Fruit fly (Drosophila melanogaster) whole organism, embryonic: ENCODE measurements around the gene kud.
A peak's percentile ranks its signal among the peaks of the same experiment; 100 is the strongest.

Experiments used
- Antp ChIP-seq: fragments of 200-800 bp; sonication (Bioruptor generic); optimal IDR thresholded peaks from 3 replicates; lab custom pipeline; 2016; ENCODE audit warnings: missing biosample characterization, missing genetic modification characterization
- BEAF-32 ChIP-seq: fragments of 200-800 bp; sonication (Bioruptor generic); optimal IDR thresholded peaks from 3 replicates; lab custom pipeline; 2017; ENCODE audit warnings: missing biosample characterization, missing genetic modification characterization, mild to moderate bottlenecking, moderate library complexity, missing genetic modification reagents
- CG10147 ChIP-seq: fragments of 200-800 bp; sonication (Bioruptor generic); optimal IDR thresholded peaks from 2 replicates; lab custom pipeline; 2019; ENCODE audit warnings: missing biosample characterization, mild to moderate bottlenecking, missing genetic modification characterization, moderate library complexity
- CG10543 ChIP-seq: fragments of 200-800 bp; sonication (Bioruptor generic); optimal IDR thresholded peaks from 3 replicates; lab custom pipeline; 2017; ENCODE audit warnings: missing biosample characterization, mild to moderate bottlenecking, missing genetic modification characterization, moderate library complexity
- CG11695 ChIP-seq: fragments of 200-800 bp; sonication (Bioruptor generic); IDR thresholded peaks from 3 replicates; pipeline ENCODE4 v1.3.6; 2022; ENCODE audit warnings: missing biosample characterization, missing genetic modification characterization
- CG13287 ChIP-seq: fragments of 200-800 bp; sonication (Bioruptor generic); IDR thresholded peaks from 2 replicates; pipeline ENCODE4 v1.3.6; 2022; ENCODE audit warnings: missing biosample characterization, missing genetic modification characterization; ENCODE audit not compliant: partially characterized antibody
- CG14050 ChIP-seq: fragments of 200-800 bp; sonication (Bioruptor generic); IDR thresholded peaks from 3 replicates; pipeline ENCODE4 v1.3.6; 2022; ENCODE audit warnings: missing biosample characterization, missing genetic modification characterization
- CG15011 ChIP-seq: fragments of 200-800 bp; sonication (Bioruptor generic); optimal IDR thresholded peaks from 3 replicates; lab custom pipeline; 2018; ENCODE audit warnings: missing biosample characterization, mild to moderate bottlenecking, missing genetic modification characterization
- CG15479 ChIP-seq: fragments of 200-800 bp; sonication (Bioruptor generic); optimal IDR thresholded peaks from 3 replicates; lab custom pipeline; 2019; ENCODE audit warnings: missing biosample characterization, mild to moderate bottlenecking, missing genetic modification characterization, moderate library complexity
- CG15514 ChIP-seq: fragments of 200-800 bp; sonication (Bioruptor generic); optimal IDR thresholded peaks from 3 replicates; lab custom pipeline; 2017; ENCODE audit warnings: missing biosample characterization, missing genetic modification characterization, mild to moderate bottlenecking, moderate library complexity, missing genetic modification reagents
- CG17186 ChIP-seq: fragments of 200-800 bp; sonication (Bioruptor generic); optimal IDR thresholded peaks from 3 replicates; lab custom pipeline; 2017; ENCODE audit warnings: missing biosample characterization, missing genetic modification reagents, missing genetic modification characterization
- CG17328 ChIP-seq: fragments of 200-800 bp; sonication (Bioruptor generic); IDR thresholded peaks from 2 replicates; pipeline ENCODE4 v1.3.6; 2022; ENCODE audit warnings: missing biosample characterization, missing genetic modification characterization
- CG2116 ChIP-seq: fragments of 200-800 bp; sonication (Bioruptor generic); optimal IDR thresholded peaks from 3 replicates; lab custom pipeline; 2018; ENCODE audit warnings: missing biosample characterization, mild to moderate bottlenecking, missing genetic modification characterization
- CG2678 ChIP-seq: fragments of 200-800 bp; sonication (Bioruptor generic); optimal IDR thresholded peaks from 3 replicates; lab custom pipeline; 2019; ENCODE audit warnings: missing biosample characterization, mild to moderate bottlenecking, missing genetic modification characterization, moderate library complexity
- CG2875 ChIP-seq: fragments of 200-800 bp; sonication (Bioruptor generic); optimal IDR thresholded peaks from 2 replicates; lab custom pipeline; 2017; ENCODE audit warnings: missing biosample characterization, mild to moderate bottlenecking, missing genetic modification characterization, missing genetic modification reagents
- CG4360 ChIP-seq: fragments of 200-800 bp; sonication (Bioruptor generic); IDR thresholded peaks from 2 replicates; pipeline ENCODE4 v1.3.6; 2022; ENCODE audit warnings: missing biosample characterization, missing genetic modification characterization
- CG4617 ChIP-seq: fragments of 200-800 bp; sonication (Bioruptor generic); optimal IDR thresholded peaks from 3 replicates; lab custom pipeline; 2016; ENCODE audit warnings: missing biosample characterization, missing genetic modification characterization, borderline replicate concordance
- CG4707 ChIP-seq: fragments of 200-800 bp; sonication (Bioruptor generic); optimal IDR thresholded peaks from 2 replicates; lab custom pipeline; 2018; ENCODE audit warnings: missing biosample characterization, mild to moderate bottlenecking, missing genetic modification characterization, moderate library complexity
- CG5953 ChIP-seq: fragments of 200-800 bp; sonication (Bioruptor generic); IDR thresholded peaks from 2 replicates; pipeline ENCODE4 v1.3.6; 2022; ENCODE audit warnings: missing biosample characterization, missing genetic modification characterization
- CG6175 ChIP-seq: fragments of 200-800 bp; sonication (Bioruptor generic); IDR thresholded peaks from 3 replicates; pipeline ENCODE4 v1.3.6; 2022; ENCODE audit warnings: missing biosample characterization, missing genetic modification characterization
- CG8290 ChIP-seq, 3 experiments: fragments of 200-800 bp; sonication (Bioruptor generic); optimal IDR thresholded peaks; 2 replicates each; lab custom pipeline; 2016 to 2019; ENCODE audit warnings: missing biosample characterization in 3 of 3, missing genetic modification characterization in 3 of 3, mild to moderate bottlenecking in 2 of 3, moderate library complexity in 1 of 3
- CTCF ChIP-seq: fragments of 200-800 bp; sonication (Bioruptor generic); optimal IDR thresholded peaks from 2 replicates; lab custom pipeline; 2017; ENCODE audit warnings: missing biosample characterization, mild to moderate bottlenecking, missing genetic modification characterization, moderate library complexity
- CrebB ChIP-seq: fragments of 200-800 bp; sonication (Bioruptor generic); optimal IDR thresholded peaks from 3 replicates; lab custom pipeline; 2018; ENCODE audit warnings: missing biosample characterization, mild to moderate bottlenecking, missing genetic modification characterization
- D19A ChIP-seq: fragments of 200-800 bp; optimal IDR thresholded peaks from 3 replicates; lab custom pipeline; 2019; ENCODE audit warnings: missing biosample characterization, mild to moderate bottlenecking, missing genetic modification characterization, moderate library complexity
- Dfd ChIP-seq, 2 experiments: fragments of >200 bp; optimal IDR thresholded peaks; 2 replicates each; lab custom pipeline; 2017; ENCODE audit warnings: missing biosample characterization in 2 of 2, missing genetic modification characterization in 2 of 2
- Dref ChIP-seq: fragments of 200-800 bp; sonication (Bioruptor generic); IDR thresholded peaks from 2 replicates; pipeline ENCODE4 v1.3.6; 2022; ENCODE audit warnings: missing biosample characterization, missing genetic modification characterization
- E2f2 ChIP-seq: fragments of 200-800 bp; sonication (Bioruptor generic); IDR thresholded peaks from 2 replicates; pipeline ENCODE4 v1.3.6; 2022; ENCODE audit warnings: missing biosample characterization, missing genetic modification characterization
- ERR ChIP-seq: fragments of 200-800 bp; sonication (Bioruptor generic); optimal IDR thresholded peaks from 2 replicates; lab custom pipeline; 2016; ENCODE audit warnings: missing biosample characterization, missing genetic modification characterization
- Gsc ChIP-seq: fragments of 200-800 bp; sonication (Bioruptor generic); IDR thresholded peaks from 2 replicates; pipeline ENCODE4 v1.3.6; 2022; ENCODE audit warnings: missing biosample characterization, missing genetic modification characterization
- Hand ChIP-seq: fragments of 200-800 bp; sonication (Bioruptor generic); optimal IDR thresholded peaks from 2 replicates; lab custom pipeline; 2017; ENCODE audit warnings: mild to moderate bottlenecking, missing biosample characterization, missing genetic modification reagents, missing genetic modification characterization
- MESR4 ChIP-seq: fragments of 200-800 bp; sonication (Bioruptor generic); optimal IDR thresholded peaks from 2 replicates; lab custom pipeline; 2018; ENCODE audit warnings: missing biosample characterization, mild to moderate bottlenecking, missing genetic modification characterization, moderate library complexity
- Med ChIP-seq: fragments of 200-800 bp; sonication (Bioruptor generic); peaks from one replicate; lab custom pipeline; 2016; ENCODE audit warnings: missing biosample characterization, missing genetic modification characterization, mild to moderate bottlenecking, inconsistent platforms, moderate library complexity
- NFAT ChIP-seq: fragments of 200-800 bp; sonication (Bioruptor generic); IDR thresholded peaks from 2 replicates; pipeline ENCODE4 v1.3.6; 2022; ENCODE audit warnings: missing biosample characterization, missing genetic modification characterization
- NK7.1 ChIP-seq: fragments of 200-800 bp; sonication (Bioruptor generic); optimal IDR thresholded peaks from 3 replicates; lab custom pipeline; 2016; ENCODE audit warnings: missing biosample characterization, missing genetic modification characterization
- Nf-YA ChIP-seq: fragments of 200-800 bp; sonication (Bioruptor generic); IDR thresholded peaks from 2 replicates; pipeline ENCODE4 v1.3.6; 2022; ENCODE audit warnings: missing biosample characterization, missing genetic modification characterization
- Rfx ChIP-seq: fragments of 200-800 bp; sonication (Bioruptor generic); IDR thresholded peaks from 2 replicates; pipeline ENCODE4 v1.3.6; 2022; ENCODE audit warnings: missing biosample characterization, missing genetic modification characterization
- Sox100B ChIP-seq: fragments of 200-800 bp; sonication (Bioruptor generic); optimal IDR thresholded peaks from 3 replicates; lab custom pipeline; 2018; ENCODE audit warnings: missing biosample characterization, mild to moderate bottlenecking, missing genetic modification characterization
- Sry-β ChIP-seq: fragments of 200-800 bp; sonication (Bioruptor generic); optimal IDR thresholded peaks from 2 replicates; lab custom pipeline; 2018; ENCODE audit warnings: missing biosample characterization, mild to moderate bottlenecking, missing genetic modification characterization, moderate library complexity
- Usf ChIP-seq: fragments of 200-800 bp; sonication (Bioruptor generic); optimal IDR thresholded peaks from 2 replicates; lab custom pipeline; 2017; ENCODE audit warnings: missing genotype, missing biosample characterization, missing genetic modification characterization
- cg ChIP-seq: fragments of 200-800 bp; sonication (Bioruptor generic); optimal IDR thresholded peaks from 3 replicates; lab custom pipeline; 2019; ENCODE audit warnings: missing biosample characterization, mild to moderate bottlenecking, missing genetic modification characterization, moderate library complexity
- dpn ChIP-seq, 2 experiments: fragments of 200-800 bp; sonication (Bioruptor generic); optimal IDR thresholded peaks; 3 replicates each; lab custom pipeline; 2016; ENCODE audit warnings: missing biosample characterization in 2 of 2, missing genetic modification characterization in 2 of 2
- fd102C ChIP-seq: fragments of 200-800 bp; sonication (Bioruptor generic); optimal IDR thresholded peaks from 2 replicates; lab custom pipeline; 2018; ENCODE audit warnings: missing biosample characterization, mild to moderate bottlenecking, missing genetic modification characterization, moderate library complexity
- gfzf ChIP-seq: fragments of 200-800 bp; sonication (Bioruptor generic); optimal IDR thresholded peaks from 2 replicates; lab custom pipeline; 2016; ENCODE audit warnings: missing biosample characterization, mild to moderate bottlenecking, missing genetic modification characterization, moderate library complexity
- gsb-n ChIP-seq: fragments of 200-800 bp; sonication (Bioruptor generic); optimal IDR thresholded peaks from 3 replicates; lab custom pipeline; 2018; ENCODE audit warnings: missing biosample characterization, mild to moderate bottlenecking, missing genetic modification characterization
- jigr1 ChIP-seq: fragments of 200-800 bp; sonication (Bioruptor generic); IDR thresholded peaks from 3 replicates; pipeline ENCODE4 v1.3.6; 2022; ENCODE audit warnings: missing biosample characterization, missing genetic modification characterization
- oc ChIP-seq: fragments of 200-800 bp; sonication (Bioruptor generic); optimal IDR thresholded peaks from 2 replicates; lab custom pipeline; 2018; ENCODE audit warnings: missing biosample characterization, mild to moderate bottlenecking, missing genetic modification characterization, moderate library complexity
- prd ChIP-seq, 3 experiments: fragments of >200 bp in 2 of 3; fragments of 200-800 bp in 1 of 3; sonication (Bioruptor generic) in 1 of 3; optimal IDR thresholded peaks in 2 of 3; IDR thresholded peaks in 1 of 3; 2 replicates in 2 of 3; 3 replicates in 1 of 3; pipeline versions ENCODE4 v1.3.6 to Lab custom; 2017 to 2022; ENCODE audit warnings: missing biosample characterization in 1 of 3, missing genetic modification characterization in 1 of 3
- scrt ChIP-seq: fragments of 200-800 bp; sonication (Bioruptor generic); optimal IDR thresholded peaks from 2 replicates; lab custom pipeline; 2018; ENCODE audit warnings: missing biosample characterization, mild to moderate bottlenecking, missing genetic modification characterization, moderate library complexity
- sim ChIP-seq: fragments of 200-800 bp; sonication (Bioruptor generic); IDR thresholded peaks from 2 replicates; pipeline ENCODE4 v1.3.6; 2022; ENCODE audit warnings: missing biosample characterization, missing genetic modification characterization
- wek ChIP-seq: fragments of 200-800 bp; sonication (Bioruptor generic); optimal IDR thresholded peaks from 3 replicates; lab custom pipeline; 2018; ENCODE audit warnings: missing biosample characterization, mild to moderate bottlenecking, missing genetic modification characterization, moderate library complexity
- zfh2 ChIP-seq: fragments of 200-800 bp; sonication (Bioruptor generic); optimal IDR thresholded peaks from 2 replicates; lab custom pipeline; 2016; ENCODE audit warnings: missing biosample characterization, missing genetic modification characterization

The kud gene

dm6 chr3L:16840540-16840939 is 4.3 kb downstream of the kud start (continued):
- TF ChIP-seq CG11695 (peak; percentile 69), Gsc (GFP tag; lab: Robert Waterston, UW) (no peak), Rfx (GFP tag; lab: Robert Waterston, UW) (peak; percentile 34; the same call in 1 of the 2 replicates), Dref (GFP tag; lab: Robert Waterston, UW) (no peak), CG4707 (GFP tag; lab: Kevin White, UChicago) (no peak), BEAF-32 (GFP tag; lab: Kevin White, UChicago) (no peak), CrebB (tag; lab: Kevin White, UChicago) (no peak), CG17186 (GFP tag; lab: Kevin White, UChicago) (no peak), NK7.1 (GFP tag; lab: Kevin White, UChicago) (no peak), CG15479 (GFP tag; lab: Kevin White, UChicago) (no peak), CG2875 (GFP tag; lab: Kevin White, UChicago) (no peak), ERR (GFP tag; lab: Kevin White, UChicago) (no peak), jigr1 (no peak), fd102C (GFP tag; lab: Kevin White, UChicago) (no peak), MESR4 (GFP tag; lab: Kevin White, UChicago) (no peak), scrt (GFP tag; lab: Kevin White, UChicago) (no peak), oc (tag; lab: Kevin White, UChicago) (no peak), Sry-β (GFP tag; lab: Kevin White, UChicago) (no peak), Med (GFP tag; lab: Kevin White, UChicago) (peak; percentile 75), CG10543 (GFP tag; lab: Kevin White, UChicago) (peak; percentile 23), wek (GFP tag; lab: Kevin White, UChicago) (no peak), CTCF (no peak), CG14050 (GFP tag; lab: Robert Waterston, UW) (no peak), CG2116 (no peak), gsb-n (tag; lab: Kevin White, UChicago) (no peak), Dfd (GFP tag; optimal IDR thresholded peaks at IDR 0.05; lab: Kevin White, UChicago) (no peak), Nf-YA (GFP tag; lab: Robert Waterston, UW) (no peak), CG13287 (no peak), dpn (GFP tag; optimal IDR thresholded peaks at IDR 0.05; lab: Kevin White, UChicago) (peak in 1 of 2 experiments; percentile 22), zfh2 (GFP tag; lab: Kevin White, UChicago) (no peak), Sox100B (GFP tag; lab: Kevin White, UChicago) (peak; percentile 19), D19A (no peak), CG15514 (GFP tag; lab: Kevin White, UChicago) (peak; percentile 16), E2f2 (peak; percentile 26; the same call in 1 of the 2 replicates), Usf (GFP tag; lab: Kevin White, UChicago) (no peak), CG6175 (GFP tag; lab: Robert Waterston, UW) (no peak), sim (GFP tag; lab: Robert Waterston, UW) (no peak), CG4360 (GFP tag; lab: Robert Waterston, UW) (no peak), CG8290 (GFP tag; optimal IDR thresholded peaks at IDR 0.05; lab: Kevin White, UChicago) (no peak), CG8290 (tag; optimal IDR thresholded peaks at IDR 0.05; lab: Kevin White, UChicago) (no peak), CG5953 (GFP tag; lab: Robert Waterston, UW) (no peak), cg (no peak), Hand (GFP tag; lab: Kevin White, UChicago) (no peak), NFAT (GFP tag; lab: Robert Waterston, UW) (no peak), CG2678 (tag; lab: Kevin White, UChicago) (peak; percentile 67), prd (optimal IDR thresholded peaks at IDR 0.05; lab: Kevin White, UChicago) (no peak), prd (GFP tag; IDR thresholded peaks at IDR 0.05; lab: Robert Waterston, UW) (no peak; the same call in 2 of the 3 replicates), CG17328 (GFP tag; lab: Robert Waterston, UW) (no peak), Antp (GFP tag; lab: Kevin White, UChicago) (no peak), gfzf (GFP tag; lab: Kevin White, UChicago) (no peak), CG15011 (no peak), CG4617 (GFP tag; lab: Kevin White, UChicago) (no peak), CG10147 (GFP tag; lab: Kevin White, UChicago) (peak; percentile 14)
